Worm (Caenorhabditis elegans): ENCODE data around the gene mdt-15.

Gene mdt-15

ce11 chrIII:5833376-5833775 is at the start of gene mdt-15, which contains the start of gene R12B2.13:
Gene mdt-15 (minus strand): TSS chrIII:5833751.
Gene R12B2.13 (minus strand): TSS chrIII:5833476.
- no peak for TF ChIP-seq zip-8 (tag; optimal IDR thresholded peaks at IDR 0.05)
- TF ChIP-seq sptf-1 (tag; optimal IDR thresholded peaks at IDR 0.05) = no peak
- TF ChIP-seq unc-120 (tag; optimal IDR thresholded peaks at IDR 0.05; ENCODE audit: poor library complexity, severe bottlenecking) = no peak
- no peak for TF ChIP-seq flh-1 (GFP tag; optimal IDR thresholded peaks at IDR 0.05)
- no peak for TF ChIP-seq nhr-2 (tag; optimal IDR thresholded peaks at IDR 0.05)
- no peak for TF ChIP-seq blmp-1 (tag; optimal IDR thresholded peaks at IDR 0.05)
- TF ChIP-seq M03D4.4 (tag; optimal IDR thresholded peaks at IDR 0.05) = no peak
- TF ChIP-seq unc-39 (tag; optimal IDR thresholded peaks at IDR 0.05) = no peak

- no peak for TF ChIP-seq hlh-1 (tag; optimal IDR thresholded peaks at IDR 0.05)
- TF ChIP-seq blmp-1 (tag; optimal IDR thresholded peaks at IDR 0.05) = no peak
- no peak for TF ChIP-seq M03D4.4 (tag; optimal IDR thresholded peaks at IDR 0.05)
- no peak for TF ChIP-seq sem-2 (GFP tag; optimal IDR thresholded peaks at IDR 0.05)
- TF ChIP-seq mep-1 (tag; optimal IDR thresholded peaks at IDR 0.05) = no peak
- TF ChIP-seq mab-5 (tag; optimal IDR thresholded peaks at IDR 0.05) = no peak
These were observed 49.3 kb upstream of the mdt-15 start, which contains the start of gene F01F1.14 for ce11 chrIII:5882823-5883222. Gene F01F1.14 (minus strand): TSS chrIII:5882923.

- TF ChIP-seq cnd-1 (tag; optimal IDR thresholded peaks at IDR 0.05) (no peak), ztf-11 (tag; optimal IDR thresholded peaks at IDR 0.05) (no peak), zip-8 (tag; optimal IDR thresholded peaks at IDR 0.05) (no peak)
These were observed 48.7 kb upstream of the mdt-15 start for ce11 chrIII:5882284-5882683.

DNA sequence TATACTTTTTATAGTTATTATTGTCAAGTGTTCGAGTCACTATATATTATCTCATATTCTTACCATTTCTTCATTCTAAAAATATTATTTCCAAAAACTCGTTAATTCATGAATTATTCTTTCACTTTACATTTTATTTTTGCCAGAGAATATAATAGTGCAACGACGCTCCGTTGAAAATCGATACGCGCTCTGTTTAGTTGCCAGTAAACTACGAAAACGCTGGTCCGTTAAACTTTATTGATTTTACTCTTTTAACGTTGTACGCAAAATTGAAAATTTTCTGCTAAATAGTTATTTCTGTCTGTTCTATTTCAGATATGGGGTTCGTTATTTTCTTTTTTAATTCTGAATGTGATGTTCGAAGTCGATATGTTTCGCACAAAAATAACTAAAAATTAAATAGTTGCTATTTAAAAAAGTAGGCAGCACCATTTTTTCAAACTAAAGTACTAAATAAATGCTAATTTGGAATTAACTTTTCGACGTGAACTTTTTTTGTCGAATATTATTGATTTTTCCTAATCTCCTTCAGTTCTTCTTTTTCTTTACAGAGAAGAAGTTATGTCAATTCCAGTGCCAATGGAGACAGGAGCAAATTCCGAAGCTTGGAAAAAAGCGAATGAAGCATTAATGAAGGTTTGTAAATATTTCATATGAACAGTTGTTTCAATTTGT is 45.9 kb upstream of the mdt-15 start, which contains the start of gene hpo-10:
Gene hpo-10 (plus strand): TSS at position 199 of the 678 bp plus-strand sequence.
- peak; percentile 52 for TF ChIP-seq ceh-39 (tag; optimal IDR thresholded peaks at IDR 0.05)
- no peak for TF ChIP-seq mab-5 (tag; optimal IDR thresholded peaks at IDR 0.05)
- no peak for TF ChIP-seq sem-2 (GFP tag; optimal IDR thresholded peaks at IDR 0.05)
- TF ChIP-seq ces-1 (GFP tag; optimal IDR thresholded peaks at IDR 0.05) = peak; percentile 31

- TF ChIP-seq snpc-4 (tag; optimal IDR thresholded peaks at IDR 0.05) = no peak
- peak; percentile 62 for TF ChIP-seq lsy-2 (tag; optimal IDR thresholded peaks at IDR 0.05)
These were observed 44.7 kb upstream of the mdt-15 start, which contains the start of the genes mig-21 and F01F1.2 for ce11 chrIII:5878215-5878614. Gene mig-21 (minus strand): TSS chrIII:5878380. Gene F01F1.2 (plus strand): TSS chrIII:5878554.

ce11 chrIII:5876867-5877641 is 43.5 kb upstream of the mdt-15 start:
- no peak for TF ChIP-seq drap-1 (GFP tag; optimal IDR thresholded peaks at IDR 0.05)
- no peak for TF ChIP-seq nhr-76 (tag; optimal IDR thresholded peaks at IDR 0.05)

DNA sequence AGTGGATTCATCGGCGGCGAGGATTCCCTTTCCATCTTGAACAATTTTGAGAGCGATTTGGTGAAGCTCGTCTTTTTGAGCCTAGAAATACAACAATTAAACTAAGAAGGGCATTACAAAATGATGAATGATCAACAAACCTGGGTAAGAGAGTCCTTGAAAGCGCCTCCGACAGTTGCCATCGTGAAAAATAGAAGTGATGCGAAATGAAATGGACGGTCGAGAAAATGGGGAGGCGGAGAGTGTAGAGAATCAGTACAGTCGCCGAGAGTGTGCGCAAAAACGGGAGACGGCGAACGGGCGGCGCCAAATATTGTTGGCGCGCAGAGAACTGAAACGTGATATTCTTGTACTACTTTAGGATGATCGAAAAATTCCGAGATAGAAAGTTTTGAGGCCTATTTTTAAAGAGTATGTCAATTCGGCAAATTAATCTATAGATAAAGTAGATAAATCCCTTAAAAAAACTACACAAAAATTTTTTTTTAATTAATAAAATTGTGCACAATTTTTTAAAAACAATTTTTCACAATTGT is 42.7 kb upstream of the mdt-15 start, which contains the start of gene aldo-2:
Gene aldo-2 (minus strand): TSS at position 486 of the 536 bp plus-strand sequence.
- TF ChIP-seq nhr-28 (tag; optimal IDR thresholded peaks at IDR 0.05) (no peak), unc-39 (tag; optimal IDR thresholded peaks at IDR 0.05) (no peak), lin-13 (tag; optimal IDR thresholded peaks at IDR 0.05) (no peak), unc-120 (tag; optimal IDR thresholded peaks at IDR 0.05; ENCODE audit: poor library complexity, severe bottlenecking) (no peak), mep-1 (tag; optimal IDR thresholded peaks at IDR 0.05) (no peak), nhr-76 (tag; optimal IDR thresholded peaks at IDR 0.05) (no peak), lin-32 (GFP tag; optimal IDR thresholded peaks at IDR 0.05) (no peak), pha-4 (tag; optimal IDR thresholded peaks at IDR 0.05) (no peak), drap-1 (GFP tag; optimal IDR thresholded peaks at IDR 0.05) (no peak), nhr-12 (tag; optimal IDR thresholded peaks at IDR 0.05) (no peak), lsy-2 (tag; optimal IDR thresholded peaks at IDR 0.05) (no peak), M03D4.4 (tag; optimal IDR thresholded peaks at IDR 0.05) (no peak), ztf-11 (tag; optimal IDR thresholded peaks at IDR 0.05) (no peak)
